Worm (Caenorhabditis elegans) whole organism, L4/young adult: ENCODE data around the gene lgc-19.

Source experiments
- W03F9.2 ChIP-seq: fragments of 150-350 bp; optimal IDR thresholded peaks from 2 replicates; lab custom pipeline; 2014; ENCODE audit warnings: missing biosample characterization, missing genetic modification characterization
- dao-5 ChIP-seq: sonication (generic microtip); optimal IDR thresholded peaks from 2 replicates; lab custom pipeline; 2016; ENCODE audit warnings: missing genotype, missing genetic modification characterization, moderate library complexity, missing compliant biosample characterization

DNA sequence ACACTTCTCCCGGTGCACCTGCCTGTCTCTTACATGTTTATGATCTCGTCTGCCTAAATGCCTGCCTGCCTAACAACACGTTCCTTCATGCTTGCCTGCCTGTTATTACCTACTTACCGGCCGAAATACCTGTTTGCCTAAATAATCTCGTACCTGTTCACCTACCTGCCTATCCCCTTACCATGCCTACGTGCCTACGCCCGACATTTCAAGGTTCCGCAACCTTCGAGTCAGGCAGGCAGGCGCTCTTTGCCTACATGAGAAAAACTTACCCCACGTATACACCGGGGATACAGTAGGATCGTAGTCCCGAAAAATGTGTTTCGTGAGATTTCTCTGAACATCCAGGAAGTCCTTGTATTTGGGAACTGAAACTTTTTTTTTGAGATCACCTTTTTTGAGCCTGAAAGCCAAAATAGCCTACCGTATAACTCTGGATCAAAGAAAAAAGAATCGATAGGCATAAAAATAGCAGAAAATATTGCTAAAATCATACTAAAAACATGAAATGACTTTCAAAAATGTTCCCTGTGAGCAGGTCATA is at the start of gene lgc-19:
- no peak for TF ChIP-seq dao-5 (tag; lab: Kevin White, UChicago)
- no peak for TF ChIP-seq W03F9.2 (tag; lab: Kevin White, UChicago)
